Fruit fly (Drosophila melanogaster) Kc167 (cell line): ENCODE measurements around the gene CG14143.

Source experiments
- Myc ChIP-seq: fragments of >200 bp; optimal IDR thresholded peaks from 2 replicates; lab custom pipeline; 2017; ENCODE audit warnings: missing external identifiers
- Sin3A ChIP-seq: fragments of >200 bp; optimal IDR thresholded peaks from 2 replicates; lab custom pipeline; 2018; ENCODE audit warnings: missing external identifiers

dm6 chr3L:11155380-11155779, 20.6 kb downstream of the CG14143 start:
- no peak for TF ChIP-seq Sin3A (lab: Kevin White, UChicago)
- no peak for TF ChIP-seq Myc (lab: Kevin White, UChicago)
